Worm (Caenorhabditis elegans) whole organism, L3 larva: ENCODE measurements around the gene cyp-13B1.

Experiments
- lin-39 ChIP-seq: fragments of 150-350 bp; optimal IDR thresholded peaks from 2 replicates; lab custom pipeline; 2018; ENCODE audit warnings: missing biosample characterization, missing genetic modification reagents, missing genetic modification characterization
- nhr-237 ChIP-seq: fragments of 150-350 bp; optimal IDR thresholded peaks from 2 replicates; lab custom pipeline; 2014; ENCODE audit warnings: missing biosample characterization, missing genetic modification characterization
- skn-1 ChIP-seq: fragments of 150-350 bp; optimal IDR thresholded peaks from 2 replicates; lab custom pipeline; 2014; ENCODE audit warnings: missing biosample characterization, missing genetic modification characterization
- tbx-2 ChIP-seq: sonication (generic microtip); optimal IDR thresholded peaks from 2 replicates; lab custom pipeline; 2016; ENCODE audit warnings: mild to moderate bottlenecking, missing genetic modification characterization, missing compliant biosample characterization
- ztf-11 ChIP-seq: fragments of 150-350 bp; optimal IDR thresholded peaks from 2 replicates; lab custom pipeline; 2014; ENCODE audit warnings: missing biosample characterization, missing genetic modification characterization

DNA sequence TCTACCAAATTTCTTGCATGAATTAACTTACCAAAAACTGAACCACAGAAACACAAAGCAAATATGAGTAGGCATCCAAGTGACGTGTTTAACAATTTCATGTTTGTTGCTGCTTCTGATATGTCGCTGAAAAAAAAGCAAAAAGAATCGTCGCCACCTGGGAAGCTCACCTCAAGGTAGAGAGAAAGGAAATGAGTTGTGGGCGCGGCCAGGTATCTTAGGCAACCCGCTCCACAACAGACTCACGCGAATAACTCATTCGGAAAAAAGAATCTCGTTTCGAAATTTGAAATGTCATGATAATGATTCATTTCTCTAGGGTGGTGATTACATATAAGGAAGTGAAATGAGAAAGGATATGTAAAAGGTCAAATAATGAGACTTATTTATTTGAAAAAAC, 14.5 kb downstream of the cyp-13B1 start, which contains the start of gene irld-2:
- TF ChIP-seq tbx-2 (tag; lab: Kevin White, UChicago) (no peak), skn-1 (tag; lab: Kevin White, UChicago) (no peak), ztf-11 (tag; lab: Kevin White, UChicago) (no peak), lin-39 (no peak), nhr-237 (tag; lab: Kevin White, UChicago) (no peak)
